Fruit fly (Drosophila melanogaster) whole organism, wandering third instar larva: ENCODE measurements around the gene CG12116.

Experiments used
- Abd-B ChIP-seq: fragments of >200 bp; optimal IDR thresholded peaks from 2 replicates; lab custom pipeline; 2017; ENCODE audit warnings: missing biosample characterization, missing genetic modification characterization
- CG32264 ChIP-seq: fragments of 200-800 bp; sonication (Bioruptor generic); optimal IDR thresholded peaks from 2 replicates; lab custom pipeline; 2016; ENCODE audit warnings: missing biosample characterization, missing genetic modification characterization
- CrebA ChIP-seq: fragments of 200-800 bp; sonication (Bioruptor generic); optimal IDR thresholded peaks from 2 replicates; lab custom pipeline; 2016; ENCODE audit warnings: missing biosample characterization, mild to moderate bottlenecking, missing genetic modification characterization, borderline replicate concordance
- Dif ChIP-seq: fragments of 200-275, 200-300 bp; sonication (Bioruptor generic); optimal IDR thresholded peaks from 2 replicates; lab custom pipeline; 2018; ENCODE audit warnings: missing biosample characterization, missing genetic modification characterization; ENCODE audit not compliant: partially characterized antibody
- Hnf4 ChIP-seq: fragments of 200-800 bp; sonication (Bioruptor generic); optimal IDR thresholded peaks from 2 replicates; lab custom pipeline; 2016; ENCODE audit warnings: missing biosample characterization, mild to moderate bottlenecking, missing genetic modification characterization
- Sp1 ChIP-seq: fragments of 200-800 bp; sonication (Bioruptor generic); optimal IDR thresholded peaks from 3 replicates; lab custom pipeline; 2019; ENCODE audit warnings: missing biosample characterization, mild to moderate bottlenecking, missing genetic modification characterization, moderate library complexity
- dsf ChIP-seq: sonication (Bioruptor generic); optimal IDR thresholded peaks from 2 replicates; lab custom pipeline; 2016; ENCODE audit warnings: missing biosample characterization, missing genetic modification characterization, borderline replicate concordance
- fru ChIP-seq: fragments of 200-800 bp; sonication (Bioruptor generic); optimal IDR thresholded peaks from 3 replicates; lab custom pipeline; 2016; ENCODE audit warnings: missing biosample characterization, mild to moderate bottlenecking, missing genetic modification characterization
- psq ChIP-seq: fragments of 200-800 bp; sonication (Bioruptor generic); optimal IDR thresholded peaks from 3 replicates; lab custom pipeline; 2017; ENCODE audit warnings: missing biosample characterization, mild to moderate bottlenecking, missing genetic modification characterization, moderate library complexity
- sage ChIP-seq: fragments of 200-800 bp; sonication (Bioruptor generic); optimal IDR thresholded peaks from 2 replicates; lab custom pipeline; 2016; ENCODE audit warnings: missing biosample characterization, mild to moderate bottlenecking, missing genetic modification characterization
- tai ChIP-seq: sonication (Bioruptor generic); optimal IDR thresholded peaks from 2 replicates; lab custom pipeline; 2016; ENCODE audit warnings: missing biosample characterization, missing genetic modification characterization
- usp ChIP-seq: fragments of >200 bp; optimal IDR thresholded peaks from 2 replicates; lab custom pipeline; 2017; ENCODE audit warnings: missing biosample characterization, missing genetic modification characterization

dm6 chrX:8505023-8505604 is 36.3 kb upstream of the CG12116 start:
- no peak for TF ChIP-seq fru (GFP tag; lab: Kevin White, UChicago)
- TF ChIP-seq Sp1 (GFP tag; lab: Kevin White, UChicago), result no peak
- TF ChIP-seq tai (GFP tag; lab: Kevin White, UChicago), result no peak
- no peak for TF ChIP-seq sage
- no peak for TF ChIP-seq dsf
- no peak for TF ChIP-seq Abd-B (GFP tag; lab: Kevin White, UChicago)
- no peak for TF ChIP-seq usp
- no peak for TF ChIP-seq Hnf4 (GFP tag; lab: Kevin White, UChicago)
- no peak for TF ChIP-seq CrebA (GFP tag; lab: Kevin White, UChicago)
- TF ChIP-seq psq (GFP tag; lab: Kevin White, UChicago), result no peak
- TF ChIP-seq CG32264 (GFP tag; lab: Kevin White, UChicago), result no peak
- no peak for TF ChIP-seq Dif
